ENCODE assay signal across 1 fruit fly cellular context in the genomic region with DNA sequence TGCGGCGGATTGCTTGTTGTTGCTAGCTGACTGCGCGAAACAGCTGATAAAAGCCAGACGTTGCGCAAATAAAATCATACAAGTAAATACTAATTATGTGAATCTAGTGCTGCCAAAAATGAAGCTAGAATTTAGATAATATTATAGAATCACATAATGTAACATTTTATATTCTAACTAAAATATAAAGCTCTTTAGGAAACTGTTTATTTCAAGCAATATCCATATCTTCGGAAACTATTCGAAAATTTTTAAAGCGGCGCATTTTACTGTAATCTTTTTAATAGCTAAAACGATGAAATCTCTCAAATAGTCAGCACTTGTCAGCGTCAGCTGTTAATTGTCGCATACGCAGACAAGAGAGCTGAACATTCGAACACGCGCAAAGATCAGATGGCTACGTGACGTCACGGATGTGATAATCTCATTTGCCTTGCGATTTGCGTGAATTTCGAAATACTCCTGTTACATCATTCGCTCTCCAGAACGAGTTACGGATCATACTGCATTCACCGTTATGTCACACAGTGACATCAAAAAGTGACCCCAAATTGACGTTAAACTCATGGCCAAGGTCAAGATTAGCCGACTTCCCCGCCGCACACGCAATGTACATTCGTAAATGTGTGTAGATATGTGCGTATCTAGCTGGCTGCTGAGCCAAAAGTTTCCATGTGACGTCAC.
TF ChIP-seq lines count a peak whose summit lies in the region.

No protein-coding gene starts in this region.

TF ChIP-seq in whole organism, embryonic, 481 proteins besides CTCF, POLR2A, EP300 and RAD21 (continued from another document):
- no peak for TF ChIP-seq insv (GFP tag; optimal IDR thresholded peaks at IDR 0.05; lab: Kevin White, UChicago)
- TF ChIP-seq CrebB (tag; optimal IDR thresholded peaks at IDR 0.05; lab: Kevin White, UChicago): no peak
- TF ChIP-seq Meics (GFP tag; optimal IDR thresholded peaks at IDR 0.05; lab: Kevin White, UChicago): peak; percentile 64
- peak; percentile 29 for TF ChIP-seq phol (tag; optimal IDR thresholded peaks at IDR 0.05; lab: Kevin White, UChicago)
- no peak for TF ChIP-seq CG12071 (GFP tag; optimal IDR thresholded peaks at IDR 0.05; lab: Kevin White, UChicago)
- TF ChIP-seq CG6854 (GFP tag; optimal IDR thresholded peaks at IDR 0.05; lab: Kevin White, UChicago): peak; percentile 60
- TF ChIP-seq mam (GFP tag; optimal IDR thresholded peaks at IDR 0.05; lab: Kevin White, UChicago): peak; percentile 45
- TF ChIP-seq CG11456 (GFP tag; IDR thresholded peaks at IDR 0.05; lab: Robert Waterston, UW): no peak
- no peak for TF ChIP-seq Dip2 (GFP tag; IDR thresholded peaks at IDR 0.05; lab: Robert Waterston, UW)
- TF ChIP-seq lilli (GFP tag; optimal IDR thresholded peaks at IDR 0.05; lab: Kevin White, UChicago): no peak
- no peak for TF ChIP-seq cg (GFP tag; optimal IDR thresholded peaks at IDR 0.05; lab: Kevin White, UChicago)
- TF ChIP-seq esg (GFP tag; conservative IDR thresholded peaks at IDR 0.05; lab: Robert Waterston, UW): no peak
- no peak for TF ChIP-seq Neu2 (GFP tag; optimal IDR thresholded peaks at IDR 0.05; lab: Kevin White, UChicago; ENCODE audit: borderline replicate concordance)
- no peak for TF ChIP-seq nau (GFP tag; optimal IDR thresholded peaks at IDR 0.05; lab: Kevin White, UChicago)
- TF ChIP-seq CG4282 (GFP tag; optimal IDR thresholded peaks at IDR 0.05; lab: Kevin White, UChicago): no peak
- TF ChIP-seq CG12769 (tag; optimal IDR thresholded peaks at IDR 0.05; lab: Kevin White, UChicago): peak; percentile 72
- no peak for TF ChIP-seq CG5953 (GFP tag; IDR thresholded peaks at IDR 0.05; lab: Robert Waterston, UW)
- TF ChIP-seq Awh (GFP tag; IDR thresholded peaks at IDR 0.05; lab: Robert Waterston, UW): no peak
- no peak for TF ChIP-seq NfI (GFP tag; optimal IDR thresholded peaks at IDR 0.05; lab: Kevin White, UChicago)
- TF ChIP-seq CG12744 (GFP tag; optimal IDR thresholded peaks at IDR 0.05; lab: Kevin White, UChicago): no peak
- TF ChIP-seq CG4404 (GFP tag; IDR thresholded peaks at IDR 0.05; lab: Robert Waterston, UW): no peak
- peak; percentile 24 for TF ChIP-seq sug (tag; optimal IDR thresholded peaks at IDR 0.05; lab: Kevin White, UChicago)
- TF ChIP-seq CG42726 (GFP tag; IDR thresholded peaks at IDR 0.05; lab: Robert Waterston, UW; ENCODE audit: partially characterized antibody): no peak
- TF ChIP-seq ewg (GFP tag; optimal IDR thresholded peaks at IDR 0.05; lab: Kevin White, UChicago): no peak
- no peak for TF ChIP-seq sc (optimal IDR thresholded peaks at IDR 0.05; lab: Kevin White, UChicago)
- no peak for TF ChIP-seq sc (GFP tag; optimal IDR thresholded peaks at IDR 0.05; lab: Kevin White, UChicago)
- no peak for TF ChIP-seq Nf-YB (GFP tag; optimal IDR thresholded peaks at IDR 0.05; lab: Kevin White, UChicago)
- TF ChIP-seq lola (GFP tag; optimal IDR thresholded peaks at IDR 0.05; lab: Kevin White, UChicago): no peak
- TF ChIP-seq CG11695 (GFP tag; IDR thresholded peaks at IDR 0.05; lab: Robert Waterston, UW): no peak
- no peak for TF ChIP-seq CG1832 (GFP tag; optimal IDR thresholded peaks at IDR 0.05; lab: Kevin White, UChicago)
- peak; percentile 76 for TF ChIP-seq CG31441 (GFP tag; IDR thresholded peaks at IDR 0.05; lab: Robert Waterston, UW)
- peak; percentile 55 for TF ChIP-seq CG15514 (GFP tag; optimal IDR thresholded peaks at IDR 0.05; lab: Kevin White, UChicago)
- 0 out of 2 replicates have a peak, but pooled peaks have one; percentile 24 for TF ChIP-seq HLH3B (GFP tag; IDR thresholded peaks at IDR 0.05; lab: Robert Waterston, UW)
- no peak for TF ChIP-seq HLH54F (GFP tag; optimal IDR thresholded peaks at IDR 0.05; lab: Kevin White, UChicago)
- TF ChIP-seq caup (GFP tag; optimal IDR thresholded peaks at IDR 0.05; lab: Kevin White, UChicago; ENCODE audit: severe bottlenecking): peak; percentile 22
- TF ChIP-seq sd (tag; optimal IDR thresholded peaks at IDR 0.05; lab: Kevin White, UChicago): no peak
- TF ChIP-seq CG17912 (GFP tag; optimal IDR thresholded peaks at IDR 0.05; lab: Kevin White, UChicago): no peak
- no peak for TF ChIP-seq CG10543 (GFP tag; optimal IDR thresholded peaks at IDR 0.05; lab: Kevin White, UChicago)
- no peak for TF ChIP-seq ranshi (GFP tag; IDR thresholded peaks at IDR 0.05; lab: Robert Waterston, UW)
- no peak for TF ChIP-seq cato (GFP tag; optimal IDR thresholded peaks at IDR 0.05; lab: Kevin White, UChicago; ENCODE audit: borderline replicate concordance)
- TF ChIP-seq CG14965 (GFP tag; optimal IDR thresholded peaks at IDR 0.05; lab: Kevin White, UChicago; ENCODE audit: borderline replicate concordance): no peak
- peak; percentile 4 for TF ChIP-seq ems (GFP tag; optimal IDR thresholded peaks at IDR 0.05; lab: Kevin White, UChicago)
- peak; percentile 15; the same call in 1 of the 4 replicates for TF ChIP-seq chinmo (GFP tag; IDR thresholded peaks at IDR 0.05; lab: Robert Waterston, UW; ENCODE audit: partially characterized antibody)
- no peak for TF ChIP-seq pita (GFP tag; optimal IDR thresholded peaks at IDR 0.05; lab: Kevin White, UChicago)
- TF ChIP-seq Dip3 (GFP tag; optimal IDR thresholded peaks at IDR 0.05; lab: Kevin White, UChicago): no peak
- TF ChIP-seq MBD-R2 (GFP tag; IDR thresholded peaks at IDR 0.05; lab: Robert Waterston, UW): no peak; the same call in 1 of the 2 replicates
- no peak for TF ChIP-seq CG4424 (GFP tag; optimal IDR thresholded peaks at IDR 0.05; lab: Kevin White, UChicago)
- no peak for TF ChIP-seq H2.0 (GFP tag; IDR thresholded peaks at IDR 0.05; lab: Robert Waterston, UW)
- peak; percentile 5 for TF ChIP-seq grn (GFP tag; optimal IDR thresholded peaks at IDR 0.05; lab: Kevin White, UChicago)
- peak; percentile 57 for TF ChIP-seq CG17359 (tag; optimal IDR thresholded peaks at IDR 0.05; lab: Kevin White, UChicago)
- TF ChIP-seq gem (tag; optimal IDR thresholded peaks at IDR 0.05; lab: Kevin White, UChicago): no peak
- no peak for TF ChIP-seq CG2199 (GFP tag; IDR thresholded peaks at IDR 0.05; lab: Robert Waterston, UW)
- TF ChIP-seq Fer2 (tag; optimal IDR thresholded peaks at IDR 0.05; lab: Kevin White, UChicago): no peak
- TF ChIP-seq CoRest (tag; optimal IDR thresholded peaks at IDR 0.05; lab: Kevin White, UChicago): no peak
- no peak for TF ChIP-seq Camta (GFP tag; optimal IDR thresholded peaks at IDR 0.05; lab: Kevin White, UChicago)
- peak; percentile 15 for TF ChIP-seq Hmr (GFP tag; optimal IDR thresholded peaks at IDR 0.05; lab: Kevin White, UChicago)
- no peak for TF ChIP-seq CG17186 (GFP tag; optimal IDR thresholded peaks at IDR 0.05; lab: Kevin White, UChicago)
- TF ChIP-seq scrt (GFP tag; optimal IDR thresholded peaks at IDR 0.05; lab: Kevin White, UChicago): no peak
- no peak for TF ChIP-seq pum (GFP tag; optimal IDR thresholded peaks at IDR 0.05; lab: Kevin White, UChicago)
- no peak for TF ChIP-seq CHES-1-like (GFP tag; optimal IDR thresholded peaks at IDR 0.05; lab: Kevin White, UChicago)
- TF ChIP-seq Eip74EF (GFP tag; optimal IDR thresholded peaks at IDR 0.05; lab: Kevin White, UChicago): no peak
- TF ChIP-seq bcd (GFP tag; optimal IDR thresholded peaks at IDR 0.05; lab: Kevin White, UChicago): peak; percentile 20
- TF ChIP-seq br (optimal IDR thresholded peaks at IDR 0.05; lab: Kevin White, UChicago): no peak
- TF ChIP-seq CG6654 (GFP tag; optimal IDR thresholded peaks at IDR 0.05; lab: Kevin White, UChicago): no peak
- no peak for TF ChIP-seq psq (GFP tag; optimal IDR thresholded peaks at IDR 0.05; lab: Kevin White, UChicago)
- no peak for TF ChIP-seq ERR (GFP tag; optimal IDR thresholded peaks at IDR 0.05; lab: Kevin White, UChicago)
- TF ChIP-seq hb (GFP tag; IDR thresholded peaks at IDR 0.05; lab: Robert Waterston, UW; ENCODE audit: partially characterized antibody): no peak
- TF ChIP-seq slp2 (GFP tag; optimal IDR thresholded peaks at IDR 0.05; lab: Kevin White, UChicago): no peak
- no peak for TF ChIP-seq Sox102F (GFP tag; optimal IDR thresholded peaks at IDR 0.05; lab: Kevin White, UChicago)
- peak; percentile 38; the same call in 1 of the 2 replicates for TF ChIP-seq Ptx1 (GFP tag; IDR thresholded peaks at IDR 0.05; lab: Robert Waterston, UW)
- TF ChIP-seq bigmax (GFP tag; optimal IDR thresholded peaks at IDR 0.05; lab: Kevin White, UChicago): no peak
- TF ChIP-seq D (optimal IDR thresholded peaks at IDR 0.05; lab: Kevin White, UChicago): no peak
- TF ChIP-seq D (GFP tag; optimal IDR thresholded peaks at IDR 0.05; lab: Kevin White, UChicago): no peak
- TF ChIP-seq Opbp (GFP tag; IDR thresholded peaks at IDR 0.05; lab: Robert Waterston, UW; ENCODE audit: partially characterized antibody): no peak
- TF ChIP-seq CG11085 (GFP tag; IDR thresholded peaks at IDR 0.05; lab: Robert Waterston, UW): no peak
